Worm (Caenorhabditis elegans) whole organism, young adult: ENCODE data around the gene degl-1.
A peak's percentile ranks its signal among the peaks of the same experiment; 100 is the strongest.

Experiments
- C06A6.2 ChIP-seq: fragments of 200-800 bp; sonication (Bioruptor generic); conservative IDR thresholded peaks from 2 replicates; pipeline ENCODE4 v1.3.6; 2022; ENCODE audit warnings: missing genetic modification characterization, missing compliant biosample characterization
- D2030.7 ChIP-seq: fragments of 200-800 bp; sonication (Bioruptor generic); IDR thresholded peaks from 2 replicates; pipeline ENCODE4 v1.3.6; 2022; ENCODE audit warnings: missing genetic modification reagents, missing genetic modification characterization, missing compliant biosample characterization
- F10E7.11 ChIP-seq: sonication (generic microtip); optimal IDR thresholded peaks from 2 replicates; lab custom pipeline; 2017; ENCODE audit warnings: mild to moderate bottlenecking, missing genetic modification characterization, moderate library complexity, missing compliant biosample characterization
- F22D6.2 ChIP-seq: sonication (generic microtip); optimal IDR thresholded peaks from 2 replicates; lab custom pipeline; 2016; ENCODE audit warnings: mild to moderate bottlenecking, missing genetic modification characterization, missing compliant biosample characterization
- F33H1.4 ChIP-seq: fragments of 200-800 bp; sonication (Bioruptor generic); IDR thresholded peaks from 2 replicates; pipeline ENCODE4 v1.3.6; 2022; ENCODE audit warnings: missing genetic modification reagents, missing genetic modification characterization, missing compliant biosample characterization
- F39B2.1 ChIP-seq: fragments of 200-800 bp; sonication (Bioruptor generic); IDR thresholded peaks from 2 replicates; pipeline ENCODE4 v1.3.6; 2022; ENCODE audit warnings: missing genetic modification reagents, missing genetic modification characterization, missing compliant biosample characterization
- F57C9.4 ChIP-seq: sonication (generic microtip); optimal IDR thresholded peaks from 2 replicates; lab custom pipeline; 2017; ENCODE audit warnings: mild to moderate bottlenecking, missing genetic modification characterization, missing compliant biosample characterization
- T07F8.4 ChIP-seq: sonication (generic microtip); optimal IDR thresholded peaks from 2 replicates; lab custom pipeline; 2016; ENCODE audit warnings: mild to moderate bottlenecking, missing genetic modification characterization, moderate library complexity, missing compliant biosample characterization
- Y95B8A.8 ChIP-seq: fragments of 200-800 bp; sonication (Bioruptor generic); IDR thresholded peaks from 2 replicates; pipeline ENCODE4 v1.3.6; 2022; ENCODE audit warnings: missing genetic modification reagents, missing genetic modification characterization, missing compliant biosample characterization
- ama-1 ChIP-seq, 3 experiments: fragments of 150-350 bp in 1 of 3; sonication (generic microtip) in 2 of 3; optimal IDR thresholded peaks; 2 replicates each; lab custom pipeline; 2014 to 2018; ENCODE audit warnings: missing biosample characterization in 2 of 3, missing genetic modification characterization in 2 of 3, missing genetic modification reagents in 2 of 3
- aptf-2 ChIP-seq: fragments of 200-800 bp; sonication (Bioruptor generic); conservative IDR thresholded peaks from 2 replicates; pipeline ENCODE4 v1.3.6; 2022; ENCODE audit warnings: missing genetic modification reagents, missing genetic modification characterization, missing compliant biosample characterization
- aptf-3 ChIP-seq: fragments of 200-800 bp; sonication (Bioruptor generic); IDR thresholded peaks from 2 replicates; pipeline ENCODE4 v1.3.6; 2022; ENCODE audit warnings: missing genetic modification characterization, missing compliant biosample characterization
- attf-3 ChIP-seq: fragments of 200-800 bp; sonication (Bioruptor generic); conservative IDR thresholded peaks from 2 replicates; pipeline ENCODE4 v1.3.6; 2022; ENCODE audit warnings: missing genetic modification reagents, missing genetic modification characterization, missing compliant biosample characterization
- bed-1 ChIP-seq: fragments of 200-800 bp; sonication (Bioruptor generic); IDR thresholded peaks from 2 replicates; pipeline ENCODE4 v1.3.6; 2022; ENCODE audit warnings: missing genetic modification reagents, missing genetic modification characterization, missing compliant biosample characterization
- ceh-79 ChIP-seq: sonication (generic microtip); optimal IDR thresholded peaks from 2 replicates; lab custom pipeline; 2017; ENCODE audit warnings: mild to moderate bottlenecking, missing genetic modification characterization, missing compliant biosample characterization
- ceh-91 ChIP-seq: fragments of 200-800 bp; sonication (Bioruptor generic); IDR thresholded peaks from 2 replicates; pipeline ENCODE4 v1.3.6; 2022; ENCODE audit warnings: missing genetic modification reagents, missing genetic modification characterization, missing compliant biosample characterization
- dpff-1 ChIP-seq: sonication (generic microtip); optimal IDR thresholded peaks from 2 replicates; lab custom pipeline; 2017; ENCODE audit warnings: mild to moderate bottlenecking, missing genetic modification characterization, missing compliant biosample characterization
- dpl-1 ChIP-seq: fragments of 150-350 bp; optimal IDR thresholded peaks from 2 replicates; lab custom pipeline; 2014; ENCODE audit warnings: missing biosample characterization, missing genetic modification reagents, missing genetic modification characterization
- efl-1 ChIP-seq: fragments of 150-350 bp; optimal IDR thresholded peaks from 2 replicates; lab custom pipeline; 2014; ENCODE audit warnings: missing biosample characterization, missing genetic modification reagents, missing genetic modification characterization
- gei-17 ChIP-seq: fragments of 200-800 bp; sonication (Bioruptor generic); optimal IDR thresholded peaks from 2 replicates; lab custom pipeline; 2018; ENCODE audit warnings: mild to moderate bottlenecking, missing genetic modification characterization, missing compliant biosample characterization
- him-1 ChIP-seq: sonication (generic microtip); optimal IDR thresholded peaks from 2 replicates; lab custom pipeline; 2016; ENCODE audit warnings: missing genotype, missing genetic modification reagents, missing genetic modification characterization, missing compliant biosample characterization
- hlh-12 ChIP-seq: sonication (generic microtip); optimal IDR thresholded peaks from 2 replicates; lab custom pipeline; 2016; ENCODE audit warnings: missing genetic modification characterization, missing compliant biosample characterization
- hmg-1.2 ChIP-seq: fragments of 200-800 bp; sonication (Bioruptor generic); IDR thresholded peaks from 2 replicates; pipeline ENCODE4 v1.3.6; 2022; ENCODE audit warnings: missing genetic modification reagents, missing genetic modification characterization, missing compliant biosample characterization
- hsf-1 ChIP-seq: fragments of 200-800 bp; sonication (Bioruptor generic); IDR thresholded peaks from 2 replicates; pipeline ENCODE4 v1.3.6; 2022; ENCODE audit warnings: missing genetic modification reagents, missing genetic modification characterization, missing compliant biosample characterization
- lag-1 ChIP-seq: fragments of 200-800 bp; sonication (Bioruptor generic); IDR thresholded peaks from 2 replicates; pipeline ENCODE4 v1.3.6; 2022; ENCODE audit warnings: missing genetic modification reagents, missing genetic modification characterization, missing compliant biosample characterization
- let-607 ChIP-seq, 2 experiments: fragments of 200-800 bp in 1 of 2; sonication (Bioruptor generic) in 1 of 2; sonication (generic microtip) in 1 of 2; optimal IDR thresholded peaks; 2 replicates each; lab custom pipeline; 2016 to 2018; ENCODE audit warnings: mild to moderate bottlenecking in 2 of 2, missing compliant biosample characterization in 2 of 2, missing genetic modification characterization in 2 of 2, moderate library complexity in 2 of 2, missing genotype in 1 of 2
- lin-26 ChIP-seq: fragments of 200-800 bp; sonication (Bioruptor generic); IDR thresholded peaks from 2 replicates; pipeline ENCODE4 v1.3.6; 2022; ENCODE audit warnings: missing genetic modification reagents, missing genetic modification characterization, missing compliant biosample characterization
- lin-40 ChIP-seq: sonication (generic microtip); optimal IDR thresholded peaks from 2 replicates; lab custom pipeline; 2016; ENCODE audit warnings: missing genetic modification characterization, mild to moderate bottlenecking, missing compliant biosample characterization, missing genotype, missing genetic modification reagents
- lin-54 ChIP-seq: fragments of 200-800 bp; sonication (Bioruptor generic); optimal IDR thresholded peaks from 2 replicates; lab custom pipeline; 2018; ENCODE audit warnings: mild to moderate bottlenecking, missing genetic modification characterization, missing compliant biosample characterization
- lir-1 ChIP-seq: fragments of 200-800 bp; sonication (Bioruptor generic); conservative IDR thresholded peaks from 2 replicates; pipeline ENCODE4 v1.3.6; 2022; ENCODE audit warnings: missing genetic modification reagents, missing genetic modification characterization, missing compliant biosample characterization
- madf-8 ChIP-seq: fragments of 200-800 bp; sonication (Bioruptor generic); conservative IDR thresholded peaks from 2 replicates; pipeline ENCODE4 v1.3.6; 2022; ENCODE audit warnings: missing genetic modification reagents, missing genetic modification characterization, missing compliant biosample characterization
- mcd-1 ChIP-seq: fragments of 200-800 bp; sonication (Bioruptor generic); IDR thresholded peaks from 2 replicates; pipeline ENCODE4 v1.3.6; 2022; ENCODE audit warnings: missing genetic modification reagents, missing genetic modification characterization, missing compliant biosample characterization
- mel-28 ChIP-seq: sonication (generic microtip); optimal IDR thresholded peaks from 2 replicates; lab custom pipeline; 2016; ENCODE audit warnings: borderline replicate concordance, mild to moderate bottlenecking, missing genetic modification characterization, missing compliant biosample characterization
- mes-4 ChIP-seq: sonication (generic microtip); optimal IDR thresholded peaks from 2 replicates; lab custom pipeline; 2016; ENCODE audit warnings: missing genotype, missing genetic modification characterization, missing compliant biosample characterization
- nhr-27 ChIP-seq: fragments of 200-800 bp; sonication (Bioruptor generic); optimal IDR thresholded peaks from 2 replicates; lab custom pipeline; 2018; ENCODE audit warnings: mild to moderate bottlenecking, missing genetic modification characterization, moderate library complexity, missing compliant biosample characterization
- nhr-80 ChIP-seq: sonication (generic microtip); optimal IDR thresholded peaks from 2 replicates; lab custom pipeline; 2016; ENCODE audit warnings: missing genetic modification characterization, missing compliant biosample characterization
- pbrm-1 ChIP-seq: fragments of 200-800 bp; sonication (Bioruptor generic); IDR thresholded peaks from 2 replicates; pipeline ENCODE4 v1.3.6; 2022; ENCODE audit warnings: missing genetic modification reagents, missing genetic modification characterization, missing compliant biosample characterization
- repo-1 ChIP-seq: sonication (generic microtip); optimal IDR thresholded peaks from 2 replicates; lab custom pipeline; 2017; ENCODE audit warnings: mild to moderate bottlenecking, missing genetic modification characterization, missing compliant biosample characterization
- rpc-1 ChIP-seq, 2 experiments: fragments of 150-350 bp in 1 of 2; sonication (generic microtip) in 1 of 2; optimal IDR thresholded peaks; 2 replicates each; lab custom pipeline; 2014 to 2018; ENCODE audit warnings: missing biosample characterization in 1 of 2, missing genetic modification characterization in 1 of 2, missing genetic modification reagents in 1 of 2, missing genotype in 1 of 2
- snpc-1.3 ChIP-seq: sonication (generic microtip); optimal IDR thresholded peaks from 2 replicates; lab custom pipeline; 2017; ENCODE audit warnings: missing genetic modification characterization, mild to moderate bottlenecking, missing compliant biosample characterization, antibody characterized with exemption, moderate library complexity, missing genotype, missing genetic modification reagents; ENCODE audit not compliant: insufficient read depth
- snpc-4 ChIP-seq, 5 experiments: fragments of 150-350 bp in 1 of 5; sonication (generic microtip) in 4 of 5; optimal IDR thresholded peaks; 2 replicates each; lab custom pipeline; 2014 to 2018; ENCODE audit warnings: missing genetic modification characterization in 5 of 5, missing biosample characterization in 3 of 5, antibody characterized with exemption in 2 of 5, mild to moderate bottlenecking in 2 of 5, missing compliant biosample characterization in 2 of 5, missing genotype in 2 of 5, moderate library complexity in 2 of 5, missing genetic modification reagents in 1 of 5
- ztf-26 ChIP-seq: sonication (generic microtip); optimal IDR thresholded peaks from 2 replicates; lab custom pipeline; 2017; ENCODE audit warnings: missing genetic modification characterization, missing compliant biosample characterization
- ztf-3 ChIP-seq: fragments of 200-800 bp; sonication (Bioruptor generic); optimal IDR thresholded peaks from 2 replicates; lab custom pipeline; 2018; ENCODE audit warnings: mild to moderate bottlenecking, missing genetic modification characterization, missing compliant biosample characterization

degl-1 gene

DNA sequence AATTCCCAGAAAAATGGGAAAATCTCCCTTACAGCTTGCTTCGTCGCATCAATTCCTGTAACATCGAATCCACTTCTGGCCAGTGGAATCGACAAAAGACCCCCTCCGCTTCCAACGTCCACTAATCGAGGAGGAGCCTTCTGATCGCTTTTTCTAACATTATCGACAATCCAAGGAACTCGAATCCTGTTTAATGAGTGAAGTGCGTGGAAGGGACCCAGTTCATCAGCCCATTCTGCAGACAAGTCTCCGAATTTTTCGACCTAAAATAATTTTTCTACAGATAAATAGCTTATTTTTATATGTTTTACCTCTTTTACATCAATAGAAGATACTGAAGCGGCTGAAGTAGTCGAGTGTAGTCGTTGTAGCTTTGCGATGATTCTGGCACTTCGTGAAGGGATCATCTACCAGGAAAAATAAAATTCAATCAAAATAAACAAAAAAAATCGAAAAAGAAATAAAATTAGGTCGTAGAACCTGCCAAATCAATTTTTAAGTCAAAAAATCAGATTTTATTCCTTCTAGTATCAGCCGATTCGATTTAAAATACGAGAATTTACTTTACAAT lies 24.8 kb upstream of the degl-1 start, which contains the start of gene coq-3 (continued):
- TF ChIP-seq madf-8 (GFP tag; lab: Robert Waterston, UW) (no peak), C06A6.2 (GFP tag; lab: Robert Waterston, UW) (no peak), let-607 (tag; optimal IDR thresholded peaks at IDR 0.05; lab: Kevin White, UChicago) (peak in 1 of 2 experiments; percentile 9), F57C9.4 (tag; lab: Kevin White, UChicago) (no peak), T07F8.4 (no peak), mel-28 (tag; lab: Kevin White, UChicago) (no peak), F22D6.2 (tag; lab: Kevin White, UChicago) (no peak), F33H1.4 (0 out of 2 replicates have a peak, but pooled peaks have one; percentile 6), nhr-80 (tag; lab: Kevin White, UChicago) (no peak), F10E7.11 (tag; lab: Kevin White, UChicago) (no peak), lin-26 (no peak), F39B2.1 (GFP tag; lab: Robert Waterston, UW) (no peak), nhr-27 (tag; lab: Kevin White, UChicago) (peak; percentile 47), ceh-79 (tag; lab: Kevin White, UChicago) (no peak), him-1 (tag; lab: Kevin White, UChicago) (no peak), D2030.7 (GFP tag; lab: Robert Waterston, UW) (no peak), snpc-4 (GFP tag; optimal IDR thresholded peaks at IDR 0.05; lab: Kevin White, UChicago) (no peak), snpc-4 (tag; optimal IDR thresholded peaks at IDR 0.05; lab: Kevin White, UChicago) (peak in 1 of 4 experiments; percentile 75), lin-54 (GFP tag; lab: Kevin White, UChicago) (no peak), hmg-1.2 (GFP tag; lab: Robert Waterston, UW) (peak; percentile 4; the same call in 1 of the 2 replicates), efl-1 (GFP tag; lab: Kevin White, UChicago) (no peak), dpff-1 (tag; lab: Kevin White, UChicago) (no peak), mes-4 (no peak), repo-1 (tag; lab: Kevin White, UChicago) (peak; percentile 46), ztf-3 (GFP tag; lab: Kevin White, UChicago) (no peak), dpl-1 (GFP tag; lab: Kevin White, UChicago) (no peak), snpc-1.3 (tag; lab: Kevin White, UChicago) (no peak), Y95B8A.8 (no peak), ama-1 (optimal IDR thresholded peaks at IDR 0.05; lab: Kevin White, UChicago) (peak; percentile 17), ama-1 (GFP tag; optimal IDR thresholded peaks at IDR 0.05; lab: Kevin White, UChicago) (no peak), mcd-1 (GFP tag; lab: Robert Waterston, UW) (0 out of 2 replicates have a peak, but pooled peaks have one; percentile 6)
- TF ChIP-seq, all 124 proteins: peak for 11

DNA sequence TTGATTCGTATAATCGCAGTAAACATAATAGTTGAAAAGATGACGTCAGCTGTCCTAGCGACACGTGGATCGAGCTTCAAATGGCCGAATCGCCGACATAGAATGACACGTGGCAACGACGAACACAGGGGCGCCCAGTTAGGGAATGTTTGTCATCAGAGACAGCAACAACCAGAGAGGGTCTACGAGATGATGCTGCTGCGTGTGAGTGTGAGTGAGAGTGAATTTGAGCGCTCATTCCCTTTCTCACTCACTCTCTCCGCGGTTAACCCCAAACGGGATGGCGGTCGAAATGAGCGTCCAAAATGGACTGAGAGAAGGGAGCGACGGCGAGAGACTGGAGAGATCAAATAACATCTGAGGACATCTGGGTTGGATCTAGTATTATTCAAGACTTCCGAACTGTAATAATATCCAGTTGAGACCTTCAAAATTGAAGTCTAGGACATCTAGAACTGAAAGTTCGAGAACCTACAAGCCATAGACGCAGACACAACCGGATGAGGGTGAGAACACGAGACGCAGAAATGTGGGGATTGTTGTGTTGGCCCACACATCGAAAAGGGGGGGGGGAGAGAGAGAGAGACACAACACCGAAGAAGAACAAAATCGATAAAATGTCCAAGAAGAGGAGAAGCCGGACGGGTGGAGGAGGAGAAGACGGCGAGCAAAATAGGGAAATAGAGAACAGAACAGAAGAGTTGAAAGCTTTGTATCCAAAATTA lies 22.8 kb upstream of the degl-1 start:
- TF ChIP-seq lag-1 (GFP tag; lab: Robert Waterston, UW): no peak
- TF ChIP-seq snpc-1.3 (tag; lab: Kevin White, UChicago): no peak
- no peak for TF ChIP-seq bed-1 (GFP tag; lab: Robert Waterston, UW)
- TF ChIP-seq ztf-26 (tag; lab: Kevin White, UChicago): peak; percentile 43
- TF ChIP-seq hmg-1.2 (GFP tag; lab: Robert Waterston, UW): peak; percentile 48; the same call in 1 of the 2 replicates
- no peak for TF ChIP-seq ceh-91 (GFP tag; lab: Robert Waterston, UW)
- TF ChIP-seq pbrm-1 (GFP tag; lab: Robert Waterston, UW): 0 out of 2 replicates have a peak, but pooled peaks have one; percentile 6
- peak; percentile 45 for TF ChIP-seq lin-40 (tag; lab: Kevin White, UChicago)
- TF ChIP-seq gei-17 (GFP tag; lab: Kevin White, UChicago): no peak
- no peak for TF ChIP-seq aptf-2
- peak; percentile 39; the same call in 1 of the 2 replicates for TF ChIP-seq lir-1 (GFP tag; lab: Robert Waterston, UW)
- no peak for TF ChIP-seq hlh-12 (tag; lab: Kevin White, UChicago)
- no peak for TF ChIP-seq rpc-1 (optimal IDR thresholded peaks at IDR 0.05; lab: Kevin White, UChicago)
- TF ChIP-seq rpc-1 (tag; optimal IDR thresholded peaks at IDR 0.05; lab: Kevin White, UChicago): no peak
- no peak for TF ChIP-seq aptf-3 (GFP tag; lab: Robert Waterston, UW)
- no peak for TF ChIP-seq madf-8 (GFP tag; lab: Robert Waterston, UW)
- TF ChIP-seq attf-3 (GFP tag; lab: Robert Waterston, UW): 0 out of 2 replicates have a peak, but pooled peaks have one; percentile 23
- peak; percentile 54; the same call in 1 of the 2 replicates for TF ChIP-seq hsf-1 (GFP tag; lab: Robert Waterston, UW)
- peak; percentile 34 for TF ChIP-seq ama-1 (optimal IDR thresholded peaks at IDR 0.05; lab: Kevin White, UChicago)
- no peak for TF ChIP-seq ama-1 (GFP tag; optimal IDR thresholded peaks at IDR 0.05; lab: Kevin White, UChicago)
